Worm (Caenorhabditis elegans) whole organism, young adult: ENCODE data around the gene F26G1.3.

ENCODE experiments used
- D2030.7 ChIP-seq: fragments of 200-800 bp; sonication (Bioruptor generic); IDR thresholded peaks from 2 replicates; pipeline ENCODE4 v1.3.6; 2022; ENCODE audit warnings: missing genetic modification reagents, missing genetic modification characterization, missing compliant biosample characterization
- F10E7.11 ChIP-seq: sonication (generic microtip); optimal IDR thresholded peaks from 2 replicates; lab custom pipeline; 2017; ENCODE audit warnings: mild to moderate bottlenecking, missing genetic modification characterization, moderate library complexity, missing compliant biosample characterization
- F22D6.2 ChIP-seq: sonication (generic microtip); optimal IDR thresholded peaks from 2 replicates; lab custom pipeline; 2016; ENCODE audit warnings: mild to moderate bottlenecking, missing genetic modification characterization, missing compliant biosample characterization
- F23B12.7 ChIP-seq: sonication (generic microtip); optimal IDR thresholded peaks from 2 replicates; lab custom pipeline; 2017; ENCODE audit warnings: missing genetic modification characterization, mild to moderate bottlenecking, missing compliant biosample characterization, antibody characterized with exemption, moderate library complexity; ENCODE audit not compliant: insufficient read depth
- F33H1.4 ChIP-seq: fragments of 200-800 bp; sonication (Bioruptor generic); IDR thresholded peaks from 2 replicates; pipeline ENCODE4 v1.3.6; 2022; ENCODE audit warnings: missing genetic modification reagents, missing genetic modification characterization, missing compliant biosample characterization
- F49E8.2 ChIP-seq: sonication (generic microtip); optimal IDR thresholded peaks from 3 replicates; lab custom pipeline; 2017; ENCODE audit warnings: missing genetic modification characterization, mild to moderate bottlenecking, missing compliant biosample characterization, antibody characterized with exemption, moderate library complexity; ENCODE audit not compliant: insufficient read depth
- F57A8.1 ChIP-seq: fragments of 200-800 bp; sonication (Bioruptor generic); optimal IDR thresholded peaks from 2 replicates; lab custom pipeline; 2018; ENCODE audit warnings: mild to moderate bottlenecking, missing genetic modification characterization, moderate library complexity, missing compliant biosample characterization
- T07F8.4 ChIP-seq: sonication (generic microtip); optimal IDR thresholded peaks from 2 replicates; lab custom pipeline; 2016; ENCODE audit warnings: mild to moderate bottlenecking, missing genetic modification characterization, moderate library complexity, missing compliant biosample characterization
- Y53G8AR.9 ChIP-seq: fragments of 200-800 bp; sonication (Bioruptor generic); conservative IDR thresholded peaks from 2 replicates; pipeline ENCODE4 v1.3.6; 2022; ENCODE audit warnings: missing genetic modification reagents, missing genetic modification characterization, missing compliant biosample characterization
- Y79H2A.3 ChIP-seq: fragments of 200-800 bp; sonication (Bioruptor generic); conservative IDR thresholded peaks from 2 replicates; pipeline ENCODE4 v1.3.6; 2022; ENCODE audit warnings: missing genetic modification reagents, missing genetic modification characterization, missing compliant biosample characterization
- ZK185.1 ChIP-seq: sonication (generic microtip); optimal IDR thresholded peaks from 2 replicates; lab custom pipeline; 2016; ENCODE audit warnings: mild to moderate bottlenecking, missing genetic modification characterization, missing compliant biosample characterization; ENCODE audit not compliant: poor library complexity, severe bottlenecking
- attf-3 ChIP-seq: fragments of 200-800 bp; sonication (Bioruptor generic); conservative IDR thresholded peaks from 2 replicates; pipeline ENCODE4 v1.3.6; 2022; ENCODE audit warnings: missing genetic modification reagents, missing genetic modification characterization, missing compliant biosample characterization
- attf-5 ChIP-seq: fragments of 200-800 bp; sonication (Bioruptor generic); optimal IDR thresholded peaks from 2 replicates; lab custom pipeline; 2018; ENCODE audit warnings: mild to moderate bottlenecking, missing genetic modification characterization, missing compliant biosample characterization
- bed-1 ChIP-seq: fragments of 200-800 bp; sonication (Bioruptor generic); IDR thresholded peaks from 2 replicates; pipeline ENCODE4 v1.3.6; 2022; ENCODE audit warnings: missing genetic modification reagents, missing genetic modification characterization, missing compliant biosample characterization
- bed-2 ChIP-seq: fragments of 200-800 bp; sonication (Bioruptor generic); IDR thresholded peaks from 2 replicates; pipeline ENCODE4 v1.3.6; 2022; ENCODE audit warnings: missing genetic modification reagents, missing genetic modification characterization, missing compliant biosample characterization
- ceh-27 ChIP-seq: fragments of 200-800 bp; sonication (Bioruptor generic); optimal IDR thresholded peaks from 2 replicates; lab custom pipeline; 2018; ENCODE audit warnings: mild to moderate bottlenecking, missing genetic modification characterization, moderate library complexity, missing compliant biosample characterization
- dox-1 ChIP-seq: fragments of 200-800 bp; sonication (Bioruptor generic); IDR thresholded peaks from 2 replicates; pipeline ENCODE4 v1.3.6; 2022; ENCODE audit warnings: missing genetic modification reagents, missing genetic modification characterization, missing compliant biosample characterization
- dpff-1 ChIP-seq: sonication (generic microtip); optimal IDR thresholded peaks from 2 replicates; lab custom pipeline; 2017; ENCODE audit warnings: mild to moderate bottlenecking, missing genetic modification characterization, missing compliant biosample characterization
- efl-1 ChIP-seq: fragments of 150-350 bp; optimal IDR thresholded peaks from 2 replicates; lab custom pipeline; 2014; ENCODE audit warnings: missing biosample characterization, missing genetic modification reagents, missing genetic modification characterization
- egl-18 ChIP-seq: fragments of 200-800 bp; sonication (Bioruptor generic); IDR thresholded peaks from 2 replicates; pipeline ENCODE4 v1.3.6; 2022; ENCODE audit warnings: missing genetic modification reagents, missing genetic modification characterization, missing compliant biosample characterization
- egrh-3 ChIP-seq: fragments of 200-800 bp; sonication (Bioruptor generic); IDR thresholded peaks from 2 replicates; pipeline ENCODE4 v1.3.6; 2022; ENCODE audit warnings: missing genetic modification reagents, missing genetic modification characterization, missing compliant biosample characterization
- gei-17 ChIP-seq: fragments of 200-800 bp; sonication (Bioruptor generic); optimal IDR thresholded peaks from 2 replicates; lab custom pipeline; 2018; ENCODE audit warnings: mild to moderate bottlenecking, missing genetic modification characterization, missing compliant biosample characterization
- him-1 ChIP-seq: sonication (generic microtip); optimal IDR thresholded peaks from 2 replicates; lab custom pipeline; 2016; ENCODE audit warnings: missing genotype, missing genetic modification reagents, missing genetic modification characterization, missing compliant biosample characterization
- hlh-12 ChIP-seq: sonication (generic microtip); optimal IDR thresholded peaks from 2 replicates; lab custom pipeline; 2016; ENCODE audit warnings: missing genetic modification characterization, missing compliant biosample characterization
- hmg-1.2 ChIP-seq: fragments of 200-800 bp; sonication (Bioruptor generic); IDR thresholded peaks from 2 replicates; pipeline ENCODE4 v1.3.6; 2022; ENCODE audit warnings: missing genetic modification reagents, missing genetic modification characterization, missing compliant biosample characterization
- hsf-1 ChIP-seq: fragments of 200-800 bp; sonication (Bioruptor generic); IDR thresholded peaks from 2 replicates; pipeline ENCODE4 v1.3.6; 2022; ENCODE audit warnings: missing genetic modification reagents, missing genetic modification characterization, missing compliant biosample characterization
- lin-54 ChIP-seq: fragments of 200-800 bp; sonication (Bioruptor generic); optimal IDR thresholded peaks from 2 replicates; lab custom pipeline; 2018; ENCODE audit warnings: mild to moderate bottlenecking, missing genetic modification characterization, missing compliant biosample characterization
- lir-1 ChIP-seq: fragments of 200-800 bp; sonication (Bioruptor generic); conservative IDR thresholded peaks from 2 replicates; pipeline ENCODE4 v1.3.6; 2022; ENCODE audit warnings: missing genetic modification reagents, missing genetic modification characterization, missing compliant biosample characterization
- lsl-1 ChIP-seq: fragments of 200-800 bp; sonication (Bioruptor generic); optimal IDR thresholded peaks from 2 replicates; lab custom pipeline; 2018; ENCODE audit warnings: mild to moderate bottlenecking, missing genetic modification characterization, moderate library complexity, missing compliant biosample characterization
- madf-10 ChIP-seq: sonication (generic microtip); optimal IDR thresholded peaks from 2 replicates; lab custom pipeline; 2016; ENCODE audit warnings: mild to moderate bottlenecking, missing genetic modification characterization, missing compliant biosample characterization
- madf-6 ChIP-seq: fragments of 200-800 bp; sonication (Bioruptor generic); IDR thresholded peaks from 2 replicates; pipeline ENCODE4 v1.3.6; 2022; ENCODE audit warnings: missing genetic modification reagents, missing genetic modification characterization, missing compliant biosample characterization
- mcd-1 ChIP-seq: fragments of 200-800 bp; sonication (Bioruptor generic); IDR thresholded peaks from 2 replicates; pipeline ENCODE4 v1.3.6; 2022; ENCODE audit warnings: missing genetic modification reagents, missing genetic modification characterization, missing compliant biosample characterization
- nfyb-1 ChIP-seq: fragments of 200-800 bp; sonication (Bioruptor generic); IDR thresholded peaks from 2 replicates; pipeline ENCODE4 v1.3.6; 2022; ENCODE audit warnings: missing genetic modification reagents, missing genetic modification characterization, missing compliant biosample characterization
- pha-4 ChIP-seq: fragments of 150-350 bp; sonication (generic microtip); optimal IDR thresholded peaks from 2 replicates; lab custom pipeline; 2014; ENCODE audit warnings: missing biosample characterization, missing genetic modification reagents, missing genetic modification characterization
- rcor-1 ChIP-seq: fragments of 200-800 bp; sonication (Bioruptor generic); IDR thresholded peaks from 2 replicates; pipeline ENCODE4 v1.3.6; 2022; ENCODE audit warnings: missing genetic modification reagents, missing genetic modification characterization, missing compliant biosample characterization
- rec-8 ChIP-seq, 2 experiments: sonication (generic microtip); optimal IDR thresholded peaks; 2 replicates each; lab custom pipeline; 2016; ENCODE audit warnings: mild to moderate bottlenecking in 2 of 2, missing genetic modification characterization in 2 of 2, missing genetic modification reagents in 2 of 2, missing genotype in 2 of 2, missing biosample characterization in 1 of 2, missing compliant biosample characterization in 1 of 2, moderate library complexity in 1 of 2
- sdz-38 ChIP-seq: sonication (generic microtip); optimal IDR thresholded peaks from 2 replicates; lab custom pipeline; 2016; ENCODE audit warnings: missing genotype, missing genetic modification characterization, missing compliant biosample characterization
- snpc-1.1 ChIP-seq: sonication (generic microtip); optimal IDR thresholded peaks from 2 replicates; lab custom pipeline; 2017; ENCODE audit warnings: missing genetic modification characterization, mild to moderate bottlenecking, missing compliant biosample characterization, antibody characterized with exemption, moderate library complexity, missing genotype, missing genetic modification reagents; ENCODE audit not compliant: insufficient read depth
- snpc-1.3 ChIP-seq: sonication (generic microtip); optimal IDR thresholded peaks from 2 replicates; lab custom pipeline; 2017; ENCODE audit warnings: missing genetic modification characterization, mild to moderate bottlenecking, missing compliant biosample characterization, antibody characterized with exemption, moderate library complexity, missing genotype, missing genetic modification reagents; ENCODE audit not compliant: insufficient read depth
- snpc-4 ChIP-seq, 5 experiments: fragments of 150-350 bp in 1 of 5; sonication (generic microtip) in 4 of 5; optimal IDR thresholded peaks; 2 replicates each; lab custom pipeline; 2014 to 2018; ENCODE audit warnings: missing genetic modification characterization in 5 of 5, missing biosample characterization in 3 of 5, antibody characterized with exemption in 2 of 5, mild to moderate bottlenecking in 2 of 5, missing compliant biosample characterization in 2 of 5, missing genotype in 2 of 5, moderate library complexity in 2 of 5, missing genetic modification reagents in 1 of 5
- sptf-2 ChIP-seq: fragments of 200-800 bp; sonication (Bioruptor generic); optimal IDR thresholded peaks from 2 replicates; lab custom pipeline; 2018; ENCODE audit warnings: mild to moderate bottlenecking, missing genetic modification characterization, missing compliant biosample characterization
- zfh-2 ChIP-seq: fragments of 200-800 bp; sonication (Bioruptor generic); conservative IDR thresholded peaks from 2 replicates; pipeline ENCODE4 v1.3.6; 2022; ENCODE audit warnings: missing genetic modification reagents, missing genetic modification characterization, missing compliant biosample characterization
- ztf-28 ChIP-seq: fragments of 200-800 bp; sonication (Bioruptor generic); IDR thresholded peaks from 2 replicates; pipeline ENCODE4 v1.3.6; 2022; ENCODE audit warnings: missing genetic modification reagents, missing genetic modification characterization, missing compliant biosample characterization

Gene F26G1.3

ce11 chrII:4789835-4790343 lies 31.3 kb downstream of the F26G1.3 start, which contains the start of gene F26G1.15:
F26G1.15 (plus strand) TSS chrII:4790293.
- TF ChIP-seq egl-18 (no peak), gei-17 (GFP tag; lab: Kevin White, UChicago) (no peak), Y79H2A.3 (GFP tag; lab: Robert Waterston, UW) (no peak), bed-1 (GFP tag; lab: Robert Waterston, UW) (no peak), madf-10 (tag; lab: Kevin White, UChicago) (no peak), sptf-2 (GFP tag; lab: Kevin White, UChicago) (no peak), bed-2 (GFP tag; lab: Robert Waterston, UW) (no peak), snpc-1.3 (no peak), dox-1 (no peak), snpc-4 (GFP tag; optimal IDR thresholded peaks at IDR 0.05; lab: Kevin White, UChicago) (no peak), snpc-4 (tag; optimal IDR thresholded peaks at IDR 0.05; lab: Kevin White, UChicago) (no peak)

ce11 chrII:4790687-4791086 lies 32.1 kb downstream of the F26G1.3 start:
- TF ChIP-seq attf-3, result peak; percentile 85
- no peak for TF ChIP-seq Y53G8AR.9 (GFP tag; lab: Robert Waterston, UW)
- no peak for TF ChIP-seq pha-4
- no peak for TF ChIP-seq dpff-1

ce11 chrII:4791272-4791671 lies 32.7 kb downstream of the F26G1.3 start, which contains the start of gene F26G1.1:
F26G1.1 (plus strand) TSS chrII:4791618.
- TF ChIP-seq rcor-1, result 0 out of 2 replicates have a peak, but pooled peaks have one; percentile 28
- TF ChIP-seq hlh-12 (tag; lab: Kevin White, UChicago), result no peak
- peak; percentile 82 for TF ChIP-seq lin-54
- TF ChIP-seq madf-10 (tag; lab: Kevin White, UChicago), result peak; percentile 24
- peak; percentile 43 for TF ChIP-seq lsl-1 (GFP tag; lab: Kevin White, UChicago)
- peak; percentile 55 for TF ChIP-seq F33H1.4 (GFP tag; lab: Robert Waterston, UW)
- peak; percentile 1 for TF ChIP-seq F10E7.11 (tag; lab: Kevin White, UChicago)
- peak; percentile 70 for TF ChIP-seq mcd-1
- peak; percentile 27; the same call in 1 of the 2 replicates for TF ChIP-seq hmg-1.2
- TF ChIP-seq nfyb-1 (GFP tag; lab: Robert Waterston, UW), result peak; percentile 53; the same call in 1 of the 2 replicates
- peak; percentile 77 for TF ChIP-seq ceh-27 (GFP tag; lab: Kevin White, UChicago)
- peak; percentile 51 for TF ChIP-seq F22D6.2 (tag; lab: Kevin White, UChicago)
- TF ChIP-seq snpc-1.1 (tag; lab: Kevin White, UChicago), result no peak
- TF ChIP-seq bed-2 (GFP tag; lab: Robert Waterston, UW), result peak; percentile 60; the same call in 1 of the 2 replicates
- peak; percentile 5 for TF ChIP-seq attf-5 (GFP tag; lab: Kevin White, UChicago)
- TF ChIP-seq madf-6 (GFP tag; lab: Robert Waterston, UW), result peak; percentile 68
- TF ChIP-seq D2030.7 (GFP tag; lab: Robert Waterston, UW), result peak; percentile 41; the same call in 1 of the 2 replicates
- TF ChIP-seq F57A8.1, result no peak
- TF ChIP-seq rec-8 (tag; optimal IDR thresholded peaks at IDR 0.05; lab: Kevin White, UChicago), result peak; percentile 49 to 82
- peak; percentile 57; the same call in 1 of the 2 replicates for TF ChIP-seq lir-1
- TF ChIP-seq F23B12.7 (tag; lab: Kevin White, UChicago), result peak; percentile 2
- TF ChIP-seq sdz-38 (tag; lab: Kevin White, UChicago), result no peak
- TF ChIP-seq zfh-2 (GFP tag; lab: Robert Waterston, UW), result no peak
- peak; percentile 37 for TF ChIP-seq egrh-3 (GFP tag; lab: Robert Waterston, UW)
- TF ChIP-seq T07F8.4, result no peak
- TF ChIP-seq gei-17 (GFP tag; lab: Kevin White, UChicago), result no peak
- no peak for TF ChIP-seq F49E8.2
- peak; percentile 1 for TF ChIP-seq him-1 (tag; lab: Kevin White, UChicago)
- peak; percentile 84 for TF ChIP-seq ZK185.1 (tag; lab: Kevin White, UChicago)
- TF ChIP-seq efl-1 (GFP tag; lab: Kevin White, UChicago), result peak; percentile 59
- TF ChIP-seq ztf-28 (GFP tag; lab: Robert Waterston, UW), result peak; percentile 59; the same call in 1 of the 2 replicates
- no peak for TF ChIP-seq hsf-1
